Worm (Caenorhabditis elegans) whole organism, mixed stage, embryonic: ENCODE results near the gene W02A2.5.

Experiments used
- M03D4.4 ChIP-seq: sonication (generic microtip); optimal IDR thresholded peaks from 2 replicates; lab custom pipeline; 2017; ENCODE audit warnings: mild to moderate bottlenecking, missing genetic modification characterization, missing compliant biosample characterization
- bed-3 ChIP-seq: fragments of 200-800 bp; sonication (Bioruptor generic); optimal IDR thresholded peaks from 3 replicates; lab custom pipeline; 2018; ENCODE audit warnings: mild to moderate bottlenecking, missing genetic modification characterization, moderate library complexity, missing compliant biosample characterization
- blmp-1 ChIP-seq: fragments of 150-350 bp; optimal IDR thresholded peaks from 2 replicates; lab custom pipeline; 2014; ENCODE audit warnings: missing biosample characterization, missing genetic modification characterization
- ceh-39 ChIP-seq: fragments of 150-350 bp; optimal IDR thresholded peaks from 2 replicates; lab custom pipeline; 2014; ENCODE audit warnings: missing biosample characterization, missing genetic modification characterization
- ceh-43 ChIP-seq: fragments of 200-800 bp; sonication (Bioruptor generic); optimal IDR thresholded peaks from 2 replicates; lab custom pipeline; 2018; ENCODE audit warnings: mild to moderate bottlenecking, missing genetic modification characterization, moderate library complexity, missing compliant biosample characterization
- ceh-83 ChIP-seq: fragments of 200-800 bp; sonication (Bioruptor generic); optimal IDR thresholded peaks from 2 replicates; lab custom pipeline; 2018; ENCODE audit warnings: mild to moderate bottlenecking, missing genetic modification characterization, missing compliant biosample characterization
- ces-1 ChIP-seq: fragments of 150-350 bp; optimal IDR thresholded peaks from 2 replicates; lab custom pipeline; 2014; ENCODE audit warnings: missing biosample characterization, missing genetic modification reagents, missing genetic modification characterization
- cnd-1 ChIP-seq: fragments of 200-800 bp; sonication (Bioruptor generic); optimal IDR thresholded peaks from 2 replicates; lab custom pipeline; 2018; ENCODE audit warnings: mild to moderate bottlenecking, missing genetic modification characterization, missing compliant biosample characterization
- drap-1 ChIP-seq: fragments of 200-800 bp; sonication (Bioruptor generic); optimal IDR thresholded peaks from 3 replicates; lab custom pipeline; 2018; ENCODE audit warnings: mild to moderate bottlenecking, missing genetic modification characterization, missing compliant biosample characterization
- elt-1 ChIP-seq: sonication (generic microtip); optimal IDR thresholded peaks from 2 replicates; lab custom pipeline; 2017; ENCODE audit warnings: missing genetic modification characterization, mild to moderate bottlenecking, missing compliant biosample characterization, antibody characterized with exemption, moderate library complexity, borderline replicate concordance; ENCODE audit not compliant: insufficient read depth
- elt-3 ChIP-seq: fragments of 150-350 bp; optimal IDR thresholded peaks from 2 replicates; lab custom pipeline; 2014; ENCODE audit warnings: missing biosample characterization, missing genetic modification characterization
- flh-1 ChIP-seq: fragments of 200-800 bp; sonication (Bioruptor generic); optimal IDR thresholded peaks from 2 replicates; lab custom pipeline; 2018; ENCODE audit warnings: mild to moderate bottlenecking, missing genetic modification characterization, moderate library complexity, missing compliant biosample characterization
- ham-2 ChIP-seq: fragments of 200-800 bp; sonication (Bioruptor generic); optimal IDR thresholded peaks from 2 replicates; lab custom pipeline; 2018; ENCODE audit warnings: mild to moderate bottlenecking, missing genetic modification characterization, missing compliant biosample characterization
- hlh-1 ChIP-seq: fragments of 150-350 bp; optimal IDR thresholded peaks from 2 replicates; lab custom pipeline; 2014; ENCODE audit warnings: missing biosample characterization, missing genetic modification reagents, missing genetic modification characterization
- lin-13 ChIP-seq: fragments of 150-350 bp; optimal IDR thresholded peaks from 2 replicates; lab custom pipeline; 2014; ENCODE audit warnings: missing biosample characterization, missing genetic modification characterization
- lin-32 ChIP-seq: fragments of 200-800 bp; sonication (Bioruptor generic); optimal IDR thresholded peaks from 2 replicates; lab custom pipeline; 2018; ENCODE audit warnings: mild to moderate bottlenecking, missing genetic modification characterization, missing compliant biosample characterization
- mab-5 ChIP-seq: fragments of 150-350 bp; optimal IDR thresholded peaks from 2 replicates; lab custom pipeline; 2014; ENCODE audit warnings: missing biosample characterization, missing genetic modification characterization
- mep-1 ChIP-seq: fragments of 150-350 bp; optimal IDR thresholded peaks from 2 replicates; lab custom pipeline; 2017; ENCODE audit warnings: missing biosample characterization, missing genetic modification reagents, missing genetic modification characterization, inconsistent platforms
- mls-2 ChIP-seq: sonication (generic microtip); optimal IDR thresholded peaks from 2 replicates; lab custom pipeline; 2016; ENCODE audit warnings: mild to moderate bottlenecking, missing genetic modification characterization, moderate library complexity, missing compliant biosample characterization
- nhr-2 ChIP-seq: fragments of 150-350 bp; optimal IDR thresholded peaks from 2 replicates; lab custom pipeline; 2014; ENCODE audit warnings: missing biosample characterization, missing genetic modification characterization
- nhr-237 ChIP-seq: fragments of 150-350 bp; optimal IDR thresholded peaks from 2 replicates; lab custom pipeline; 2014; ENCODE audit warnings: missing biosample characterization, missing genetic modification characterization
- nhr-28 ChIP-seq: fragments of 150-350 bp; optimal IDR thresholded peaks from 2 replicates; lab custom pipeline; 2014; ENCODE audit warnings: missing biosample characterization, missing genetic modification characterization
- nhr-76 ChIP-seq: sonication (generic microtip); optimal IDR thresholded peaks from 2 replicates; lab custom pipeline; 2017; ENCODE audit warnings: missing biosample characterization, missing genetic modification characterization
- pha-4 ChIP-seq: fragments of 150-350 bp; optimal IDR thresholded peaks from 2 replicates; lab custom pipeline; 2018; ENCODE audit warnings: missing biosample characterization, missing genetic modification reagents, missing genetic modification characterization
- sem-2 ChIP-seq: fragments of 200-800 bp; sonication (Bioruptor generic); optimal IDR thresholded peaks from 2 replicates; lab custom pipeline; 2018; ENCODE audit warnings: mild to moderate bottlenecking, missing genetic modification characterization, missing compliant biosample characterization
- snpc-4 ChIP-seq: fragments of 150-350 bp; optimal IDR thresholded peaks from 2 replicates; lab custom pipeline; 2014; ENCODE audit warnings: missing biosample characterization, missing genetic modification characterization
- sptf-1 ChIP-seq: sonication (generic microtip); optimal IDR thresholded peaks from 2 replicates; lab custom pipeline; 2017; ENCODE audit warnings: mild to moderate bottlenecking, missing genetic modification characterization, moderate library complexity, missing compliant biosample characterization
- tbx-8 ChIP-seq: fragments of 200-800 bp; sonication (Bioruptor generic); optimal IDR thresholded peaks from 2 replicates; lab custom pipeline; 2018; ENCODE audit warnings: mild to moderate bottlenecking, missing genetic modification characterization, moderate library complexity, missing compliant biosample characterization
- unc-120 ChIP-seq: sonication (generic microtip); optimal IDR thresholded peaks from 2 replicates; lab custom pipeline; 2017; ENCODE audit warnings: missing genetic modification characterization, missing compliant biosample characterization; ENCODE audit not compliant: poor library complexity, severe bottlenecking
- unc-39 ChIP-seq: fragments of 150-350 bp; optimal IDR thresholded peaks from 2 replicates; lab custom pipeline; 2014; ENCODE audit warnings: missing biosample characterization, missing genetic modification characterization
- unc-62 ChIP-seq: fragments of 150-350 bp; optimal IDR thresholded peaks from 2 replicates; lab custom pipeline; 2014; ENCODE audit warnings: missing biosample characterization, missing genetic modification reagents, missing genetic modification characterization
- zip-8 ChIP-seq: fragments of 150-350 bp; optimal IDR thresholded peaks from 2 replicates; lab custom pipeline; 2014; ENCODE audit warnings: missing biosample characterization, missing genetic modification characterization

The W02A2.5 gene

ce11 chrIV:13315344-13315743, 27.3 kb upstream of the W02A2.5 start, which contains the start of gene fat-1:
fat-1 (plus strand) TSS chrIV:13315644.
- no peak for TF ChIP-seq mab-5 (tag; lab: Kevin White, UChicago)
- TF ChIP-seq mls-2 (tag; lab: Kevin White, UChicago): no peak
- TF ChIP-seq ham-2 (GFP tag; lab: Kevin White, UChicago): no peak
- no peak for TF ChIP-seq unc-62 (GFP tag; lab: Kevin White, UChicago)
- TF ChIP-seq sem-2: no peak
- TF ChIP-seq unc-39 (tag; lab: Kevin White, UChicago): no peak
- TF ChIP-seq ceh-83 (GFP tag; lab: Kevin White, UChicago): no peak
- TF ChIP-seq ceh-39 (tag; lab: Kevin White, UChicago): no peak
- TF ChIP-seq mep-1 (tag; lab: Kevin White, UChicago): no peak
- TF ChIP-seq hlh-1 (tag; lab: Kevin White, UChicago): no peak
- no peak for TF ChIP-seq nhr-28 (tag; lab: Kevin White, UChicago)
- no peak for TF ChIP-seq lin-32 (GFP tag; lab: Kevin White, UChicago)
- no peak for TF ChIP-seq nhr-76 (tag; lab: Kevin White, UChicago)
- no peak for TF ChIP-seq blmp-1 (tag; lab: Kevin White, UChicago)
- TF ChIP-seq unc-120 (tag; lab: Kevin White, UChicago): no peak
- TF ChIP-seq ceh-43: no peak
- no peak for TF ChIP-seq tbx-8 (GFP tag; lab: Kevin White, UChicago)
- no peak for TF ChIP-seq elt-1
- no peak for TF ChIP-seq cnd-1 (tag; lab: Kevin White, UChicago)
- TF ChIP-seq, all 35 proteins: peak for 0

- TF ChIP-seq M03D4.4 (tag; lab: Kevin White, UChicago): no peak
- TF ChIP-seq bed-3: no peak
- no peak for TF ChIP-seq sptf-1 (tag; lab: Kevin White, UChicago)
- no peak for TF ChIP-seq lin-32 (GFP tag; lab: Kevin White, UChicago)
- TF ChIP-seq zip-8 (tag; lab: Kevin White, UChicago): no peak
- TF ChIP-seq snpc-4 (tag; lab: Kevin White, UChicago): no peak
- TF ChIP-seq hlh-1 (tag; lab: Kevin White, UChicago): no peak
- TF ChIP-seq unc-62 (GFP tag; lab: Kevin White, UChicago): no peak
- TF ChIP-seq sem-2: no peak
- TF ChIP-seq elt-1: no peak
- TF ChIP-seq flh-1 (GFP tag; lab: Kevin White, UChicago): no peak
- TF ChIP-seq ceh-39 (tag; lab: Kevin White, UChicago): no peak
- no peak for TF ChIP-seq pha-4 (tag; lab: Kevin White, UChicago)
- TF ChIP-seq cnd-1 (tag; lab: Kevin White, UChicago): no peak
- no peak for TF ChIP-seq unc-39 (tag; lab: Kevin White, UChicago)
- TF ChIP-seq nhr-76 (tag; lab: Kevin White, UChicago): no peak
- TF ChIP-seq tbx-8 (GFP tag; lab: Kevin White, UChicago): no peak
- TF ChIP-seq drap-1 (GFP tag; lab: Kevin White, UChicago): no peak
- no peak for TF ChIP-seq nhr-28 (tag; lab: Kevin White, UChicago)
- TF ChIP-seq, all 35 proteins: peak for 0
Measured at ce11 chrIV:13318773-13319172, 23.9 kb upstream of the W02A2.5 start.

- TF ChIP-seq elt-3 (tag; lab: Kevin White, UChicago): no peak
- TF ChIP-seq bed-3: no peak
- no peak for TF ChIP-seq unc-62 (GFP tag; lab: Kevin White, UChicago)
- no peak for TF ChIP-seq nhr-76 (tag; lab: Kevin White, UChicago)
- no peak for TF ChIP-seq nhr-237 (tag; lab: Kevin White, UChicago)
- TF ChIP-seq ceh-39 (tag; lab: Kevin White, UChicago): no peak
- TF ChIP-seq cnd-1 (tag; lab: Kevin White, UChicago): no peak
Measured at ce11 chrIV:13319886-13320650, 22.6 kb upstream of the W02A2.5 start.

ce11 chrIV:13322429-13322828, 20.2 kb upstream of the W02A2.5 start:
- TF ChIP-seq nhr-237 (tag; lab: Kevin White, UChicago) (no peak), nhr-2 (tag; lab: Kevin White, UChicago) (no peak), ceh-83 (GFP tag; lab: Kevin White, UChicago) (no peak), snpc-4 (tag; lab: Kevin White, UChicago) (no peak), sem-2 (no peak), mls-2 (tag; lab: Kevin White, UChicago) (no peak), unc-39 (tag; lab: Kevin White, UChicago) (no peak), tbx-8 (GFP tag; lab: Kevin White, UChicago) (no peak), elt-3 (tag; lab: Kevin White, UChicago) (no peak), sptf-1 (tag; lab: Kevin White, UChicago) (no peak), lin-13 (tag; lab: Kevin White, UChicago) (no peak), flh-1 (GFP tag; lab: Kevin White, UChicago) (no peak), mab-5 (tag; lab: Kevin White, UChicago) (no peak), ceh-43 (no peak), ces-1 (GFP tag; lab: Kevin White, UChicago) (no peak), ceh-39 (tag; lab: Kevin White, UChicago) (no peak)
- TF ChIP-seq, all 35 proteins: peak for 0
